Worm (Caenorhabditis elegans) whole organism, L4 larva: ENCODE results near the gene R11D1.1.

Experiments used
- F26F4.8 ChIP-seq: fragments of 200-800 bp; sonication (Bioruptor generic); conservative IDR thresholded peaks from 2 replicates; pipeline ENCODE4 v1.3.6; 2022; ENCODE audit warnings: missing genetic modification characterization, missing compliant biosample characterization
- F37D6.2 ChIP-seq: sonication (generic microtip); optimal IDR thresholded peaks from 2 replicates; lab custom pipeline; 2016; ENCODE audit warnings: mild to moderate bottlenecking, missing genetic modification characterization, missing compliant biosample characterization
- F44E2.7 ChIP-seq: fragments of 200-800 bp; sonication (Bioruptor generic); IDR thresholded peaks from 2 replicates; pipeline ENCODE4 v2.1.2; 2022; ENCODE audit warnings: missing genetic modification characterization, missing compliant biosample characterization
- T26A8.4 ChIP-seq: fragments of 200-800 bp; sonication (Bioruptor generic); IDR thresholded peaks from 2 replicates; pipeline ENCODE4 v1.3.6; 2022; ENCODE audit warnings: missing genetic modification characterization, missing compliant biosample characterization
- Y5F2A.4 ChIP-seq: fragments of 200-800 bp; sonication (Bioruptor generic); optimal IDR thresholded peaks from 2 replicates; lab custom pipeline; 2018; ENCODE audit warnings: mild to moderate bottlenecking, missing genetic modification characterization, missing compliant biosample characterization
- Y75B8A.6 ChIP-seq: fragments of 200-800 bp; sonication (Bioruptor generic); IDR thresholded peaks from 2 replicates; pipeline ENCODE4 v1.3.6; 2022; ENCODE audit warnings: missing genetic modification reagents, missing genetic modification characterization, missing compliant biosample characterization
- ZK546.5 ChIP-seq, 2 experiments: sonication (generic microtip); optimal IDR thresholded peaks; 2 replicates each; lab custom pipeline; 2017; ENCODE audit warnings: missing biosample characterization in 2 of 2, missing genetic modification characterization in 2 of 2
- aha-1 ChIP-seq: fragments of 150-350 bp; peaks from one replicate; lab custom pipeline; 2014; ENCODE audit warnings: missing biosample characterization, missing genetic modification characterization
- aly-2 ChIP-seq: sonication (generic microtip); optimal IDR thresholded peaks from 2 replicates; lab custom pipeline; 2018; ENCODE audit warnings: missing biosample characterization, missing genetic modification characterization
- ama-1 ChIP-seq: fragments of 150-350 bp; optimal IDR thresholded peaks from 2 replicates; lab custom pipeline; 2014; ENCODE audit warnings: inconsistent platforms, mixed read lengths
- arid-1 ChIP-seq: fragments of 200-800 bp; sonication (Bioruptor generic); conservative IDR thresholded peaks from 2 replicates; pipeline ENCODE4 v1.3.6; 2022; ENCODE audit warnings: missing genetic modification reagents, missing genetic modification characterization, missing compliant biosample characterization
- attf-4 ChIP-seq: sonication (generic microtip); optimal IDR thresholded peaks from 3 replicates; lab custom pipeline; 2017; ENCODE audit warnings: missing biosample characterization, missing genetic modification characterization
- ceh-20 ChIP-seq: fragments of 200-800 bp; sonication (Bioruptor generic); IDR thresholded peaks from 2 replicates; pipeline ENCODE4 v1.3.6; 2022; ENCODE audit warnings: missing genetic modification reagents, missing genetic modification characterization, missing compliant biosample characterization
- ctbp-1 ChIP-seq: fragments of 200-800 bp; sonication (Bioruptor generic); IDR thresholded peaks from 2 replicates; pipeline ENCODE4 v1.3.6; 2022; ENCODE audit warnings: missing genetic modification reagents, missing genetic modification characterization, missing compliant biosample characterization
- dmd-6 ChIP-seq: fragments of 200-800 bp; sonication (Bioruptor generic); IDR thresholded peaks from 2 replicates; pipeline ENCODE4 v1.3.6; 2022; ENCODE audit warnings: missing genetic modification reagents, missing genetic modification characterization, missing compliant biosample characterization
- duxl-1 ChIP-seq: sonication (generic microtip); optimal IDR thresholded peaks from 2 replicates; lab custom pipeline; 2016; ENCODE audit warnings: mild to moderate bottlenecking, missing genetic modification characterization, moderate library complexity, missing compliant biosample characterization; ENCODE audit not compliant: poor library complexity
- dve-1 ChIP-seq: sonication (generic microtip); optimal IDR thresholded peaks from 2 replicates; lab custom pipeline; 2017; ENCODE audit warnings: antibody characterized with exemption, mild to moderate bottlenecking, missing genetic modification characterization, missing compliant biosample characterization; ENCODE audit not compliant: insufficient read depth
- egl-27 ChIP-seq: sonication (generic microtip); optimal IDR thresholded peaks from 3 replicates; lab custom pipeline; 2017; ENCODE audit warnings: missing biosample characterization, missing genetic modification reagents, missing genetic modification characterization
- egl-43 ChIP-seq: fragments of 200-800 bp; sonication (Bioruptor generic); IDR thresholded peaks from 2 replicates; pipeline ENCODE4 v1.3.6; 2022; ENCODE audit warnings: missing genetic modification reagents, missing genetic modification characterization, missing compliant biosample characterization
- fos-1 ChIP-seq: fragments of 150-350 bp; optimal IDR thresholded peaks from 2 replicates; lab custom pipeline; 2014; ENCODE audit warnings: missing biosample characterization, missing genetic modification characterization
- hlh-11 ChIP-seq: fragments of 200-800 bp; sonication (Bioruptor generic); optimal IDR thresholded peaks from 2 replicates; lab custom pipeline; 2018; ENCODE audit warnings: mild to moderate bottlenecking, missing genetic modification characterization, missing compliant biosample characterization
- hlh-30 ChIP-seq: sonication (generic microtip); optimal IDR thresholded peaks from 2 replicates; lab custom pipeline; 2017; ENCODE audit warnings: antibody characterized with exemption, mild to moderate bottlenecking, missing genetic modification characterization, missing compliant biosample characterization; ENCODE audit not compliant: insufficient read depth
- hmg-1.1 ChIP-seq: fragments of 200-800 bp; sonication (Bioruptor generic); IDR thresholded peaks from 2 replicates; pipeline ENCODE4 v1.3.6; 2022; ENCODE audit warnings: missing genetic modification reagents, missing genetic modification characterization, missing compliant biosample characterization
- lim-7 ChIP-seq: fragments of 200-800 bp; sonication (Bioruptor generic); IDR thresholded peaks from 2 replicates; pipeline ENCODE4 v1.3.6; 2022; ENCODE audit warnings: missing genetic modification characterization, missing compliant biosample characterization
- lin-39 ChIP-seq: fragments of 150-350 bp; optimal IDR thresholded peaks from 2 replicates; lab custom pipeline; 2014; ENCODE audit warnings: missing biosample characterization, missing genetic modification reagents, missing genetic modification characterization
- lir-3 ChIP-seq: sonication (generic microtip); optimal IDR thresholded peaks from 2 replicates; lab custom pipeline; 2016; ENCODE audit warnings: mild to moderate bottlenecking, missing genetic modification characterization, missing compliant biosample characterization
- madf-5 ChIP-seq, 2 experiments: fragments of 200-800 bp; sonication (Bioruptor generic); IDR thresholded peaks; 2 replicates each; pipeline ENCODE4 v1.3.6; 2022; ENCODE audit warnings: missing compliant biosample characterization in 2 of 2, missing genetic modification characterization in 2 of 2
- mdt-29 ChIP-seq: fragments of 200-800 bp; sonication (Bioruptor generic); IDR thresholded peaks from 2 replicates; pipeline ENCODE4 v1.3.6; 2022; ENCODE audit warnings: missing genetic modification reagents, missing genetic modification characterization, missing compliant biosample characterization
- mep-1 ChIP-seq: fragments of 150-350 bp; sonication (generic microtip); optimal IDR thresholded peaks from 3 replicates; lab custom pipeline; 2014; ENCODE audit warnings: missing biosample characterization, missing genetic modification characterization
- mes-2 ChIP-seq: sonication (generic microtip); optimal IDR thresholded peaks from 2 replicates; lab custom pipeline; 2016; ENCODE audit warnings: missing genotype, mild to moderate bottlenecking, missing genetic modification characterization, missing compliant biosample characterization; ENCODE audit not compliant: poor library complexity, severe bottlenecking
- mxl-2 ChIP-seq: fragments of 200-800 bp; sonication (Bioruptor generic); conservative IDR thresholded peaks from 2 replicates; pipeline ENCODE4 v1.3.6; 2022; ENCODE audit warnings: missing genetic modification reagents, missing genetic modification characterization, missing compliant biosample characterization
- nhr-10 ChIP-seq: fragments of 150-350 bp; optimal IDR thresholded peaks from 2 replicates; lab custom pipeline; 2014; ENCODE audit warnings: missing biosample characterization, missing genetic modification characterization
- nhr-102 ChIP-seq: sonication (generic microtip); optimal IDR thresholded peaks from 2 replicates; lab custom pipeline; 2016; ENCODE audit warnings: mild to moderate bottlenecking, missing genetic modification characterization, moderate library complexity, missing compliant biosample characterization
- nhr-11 ChIP-seq: fragments of 150-350 bp; optimal IDR thresholded peaks from 2 replicates; lab custom pipeline; 2014; ENCODE audit warnings: missing biosample characterization, missing genetic modification characterization
- nhr-28 ChIP-seq: fragments of 150-350 bp; optimal IDR thresholded peaks from 2 replicates; lab custom pipeline; 2014; ENCODE audit warnings: missing biosample characterization, missing genetic modification characterization
- nhr-48 ChIP-seq: sonication (generic microtip); optimal IDR thresholded peaks from 2 replicates; lab custom pipeline; 2016; ENCODE audit warnings: mild to moderate bottlenecking, missing genetic modification characterization, missing compliant biosample characterization
- nhr-6 ChIP-seq: fragments of 150-350 bp; optimal IDR thresholded peaks from 2 replicates; lab custom pipeline; 2014; ENCODE audit warnings: missing biosample characterization, missing genetic modification characterization
- pha-4 ChIP-seq, 2 experiments: fragments of 150-350 bp in 1 of 2; fragments of 200-800 bp in 1 of 2; sonication (Bioruptor generic) in 1 of 2; IDR thresholded peaks in 1 of 2; optimal IDR thresholded peaks in 1 of 2; 2 replicates each; pipeline versions ENCODE4 v1.3.6 to Lab custom; 2014 to 2022; ENCODE audit warnings: missing genetic modification characterization in 2 of 2, missing genetic modification reagents in 2 of 2, missing biosample characterization in 1 of 2, missing compliant biosample characterization in 1 of 2
- rbr-2 ChIP-seq: sonication (generic microtip); optimal IDR thresholded peaks from 2 replicates; lab custom pipeline; 2016; ENCODE audit warnings: missing genotype, missing genetic modification characterization, missing compliant biosample characterization
- saeg-2 ChIP-seq: fragments of 200-800 bp; sonication (Bioruptor generic); IDR thresholded peaks from 2 replicates; pipeline ENCODE4 v1.3.6; 2022; ENCODE audit warnings: missing genetic modification reagents, missing genetic modification characterization, missing compliant biosample characterization
- skn-1 ChIP-seq: fragments of 150-350 bp; optimal IDR thresholded peaks from 2 replicates; lab custom pipeline; 2014; ENCODE audit warnings: missing biosample characterization, missing genetic modification characterization
- snpc-1.2 ChIP-seq: fragments of 200-800 bp; sonication (Bioruptor generic); IDR thresholded peaks from 2 replicates; pipeline ENCODE4 v1.3.6; 2022; ENCODE audit warnings: missing genetic modification reagents, missing genetic modification characterization, missing compliant biosample characterization
- spr-3 ChIP-seq: fragments of 200-800 bp; sonication (Bioruptor generic); optimal IDR thresholded peaks from 2 replicates; lab custom pipeline; 2018; ENCODE audit warnings: mild to moderate bottlenecking, missing genetic modification characterization, missing compliant biosample characterization
- tra-1 ChIP-seq: fragments of 200-800 bp; sonication (Bioruptor generic); IDR thresholded peaks from 2 replicates; pipeline ENCODE4 v1.3.6; 2022; ENCODE audit warnings: missing genetic modification reagents, missing genetic modification characterization, missing compliant biosample characterization
- unc-130 ChIP-seq: sonication (generic microtip); optimal IDR thresholded peaks from 2 replicates; lab custom pipeline; 2016; ENCODE audit warnings: missing genetic modification reagents, missing genetic modification characterization, missing compliant biosample characterization
- unc-39 ChIP-seq: sonication (generic microtip); optimal IDR thresholded peaks from 2 replicates; lab custom pipeline; 2017; ENCODE audit warnings: missing biosample characterization, missing genetic modification characterization
- unc-62 ChIP-seq, 3 experiments: fragments of 150-350 bp in 1 of 3; sonication (generic microtip); optimal IDR thresholded peaks in 2 of 3; peaks in 1 of 3; 1 replicate in 1 of 3; 2 replicates in 2 of 3; lab custom pipeline; 2014 to 2017; ENCODE audit warnings: missing biosample characterization in 3 of 3, missing genetic modification characterization in 3 of 3, missing genetic modification reagents in 3 of 3, missing genotype in 1 of 3
- vab-7 ChIP-seq: fragments of 200-800 bp; sonication (Bioruptor generic); IDR thresholded peaks from 2 replicates; pipeline ENCODE4 v1.3.6; 2022; ENCODE audit warnings: missing genetic modification reagents, missing genetic modification characterization, missing compliant biosample characterization
- zag-1 ChIP-seq: fragments of 150-350 bp; optimal IDR thresholded peaks from 2 replicates; lab custom pipeline; 2014; ENCODE audit warnings: missing biosample characterization, missing genetic modification characterization
- zip-11 ChIP-seq: fragments of 200-800 bp; sonication (Bioruptor generic); IDR thresholded peaks from 2 replicates; pipeline ENCODE4 v1.3.6; 2022; ENCODE audit warnings: missing genetic modification characterization, missing compliant biosample characterization

The R11D1.1 gene

ce11 chrV:12733465-12734248 lies 29.5 kb downstream of the R11D1.1 start, which contains the start of the genes dhs-21 and xbx-9 (continued):
- no peak for TF ChIP-seq Y75B8A.6 (GFP tag; lab: Robert Waterston, UW)
- no peak for TF ChIP-seq skn-1 (tag; lab: Kevin White, UChicago)
- no peak for TF ChIP-seq lir-3
- no peak for TF ChIP-seq snpc-1.2 (GFP tag; lab: Robert Waterston, UW)
- TF ChIP-seq attf-4 (tag; lab: Kevin White, UChicago): no peak
- no peak for TF ChIP-seq lim-7 (GFP tag; lab: Robert Waterston, UW)
- TF ChIP-seq nhr-11 (tag; lab: Kevin White, UChicago): no peak
- no peak for TF ChIP-seq zip-11
- TF ChIP-seq aha-1: no peak
- peak; percentile 53 for TF ChIP-seq dmd-6 (GFP tag; lab: Robert Waterston, UW)
- TF ChIP-seq unc-39 (tag; lab: Kevin White, UChicago): no peak
- TF ChIP-seq vab-7 (GFP tag; lab: Robert Waterston, UW): no peak
- TF ChIP-seq nhr-102: no peak
- peak; percentile 92 for TF ChIP-seq nhr-28 (tag; lab: Kevin White, UChicago)
- TF ChIP-seq tra-1 (GFP tag; lab: Robert Waterston, UW): no peak
- TF ChIP-seq spr-3 (GFP tag; lab: Kevin White, UChicago): no peak
- TF ChIP-seq F26F4.8 (GFP tag; lab: Robert Waterston, UW): no peak
- peak; percentile 54 for TF ChIP-seq hlh-11 (tag; lab: Kevin White, UChicago)
- no peak for TF ChIP-seq mep-1 (tag; lab: Kevin White, UChicago)
- no peak for TF ChIP-seq pha-4 (GFP tag; IDR thresholded peaks at IDR 0.05; lab: Robert Waterston, UW)
- TF ChIP-seq pha-4 (tag; optimal IDR thresholded peaks at IDR 0.05; lab: Kevin White, UChicago): no peak
- no peak for TF ChIP-seq fos-1
- no peak for TF ChIP-seq ceh-20
- TF ChIP-seq unc-62 (GFP tag; optimal IDR thresholded peaks at IDR 0.05 in 1 of 2; lab: Kevin White, UChicago): peak in 1 of 2 experiments; percentile 95
- no peak for TF ChIP-seq unc-62 (tag; optimal IDR thresholded peaks at IDR 0.05; lab: Kevin White, UChicago)
- TF ChIP-seq ctbp-1 (GFP tag; lab: Robert Waterston, UW): no peak
- no peak for TF ChIP-seq F44E2.7 (GFP tag; lab: Robert Waterston, UW)
- no peak for TF ChIP-seq hmg-1.1 (GFP tag; lab: Robert Waterston, UW)
- TF ChIP-seq rbr-2 (tag; lab: Kevin White, UChicago): no peak
- TF ChIP-seq lin-39 (tag; lab: Kevin White, UChicago): no peak
- no peak for TF ChIP-seq ama-1 (lab: Kevin White, UChicago)
- no peak for TF ChIP-seq egl-27
- peak; percentile 62 for TF ChIP-seq nhr-6
- TF ChIP-seq egl-43 (GFP tag; lab: Robert Waterston, UW): no peak
- TF ChIP-seq hlh-30 (tag; lab: Kevin White, UChicago): peak; percentile 65
- no peak for TF ChIP-seq unc-130
- TF ChIP-seq mxl-2 (GFP tag; lab: Robert Waterston, UW): no peak
- no peak for TF ChIP-seq arid-1 (GFP tag; lab: Robert Waterston, UW)
- TF ChIP-seq madf-5 (GFP tag; IDR thresholded peaks at IDR 0.05; lab: Robert Waterston, UW): no peak
- peak; percentile 30 for TF ChIP-seq nhr-10 (tag; lab: Kevin White, UChicago)
- no peak for TF ChIP-seq mdt-29 (GFP tag; lab: Robert Waterston, UW)
- TF ChIP-seq saeg-2 (GFP tag; lab: Robert Waterston, UW): no peak
- no peak for TF ChIP-seq aly-2
- TF ChIP-seq mes-2 (tag; lab: Kevin White, UChicago): peak; percentile 19
- peak; percentile 64 for TF ChIP-seq dve-1 (tag; lab: Kevin White, UChicago)
- no peak for TF ChIP-seq F37D6.2 (tag; lab: Kevin White, UChicago)
- no peak for TF ChIP-seq zag-1 (tag; lab: Kevin White, UChicago)
- TF ChIP-seq nhr-48 (tag; lab: Kevin White, UChicago): no peak
- no peak for TF ChIP-seq ZK546.5 (tag; optimal IDR thresholded peaks at IDR 0.05; lab: Kevin White, UChicago)
- no peak for TF ChIP-seq T26A8.4 (GFP tag; lab: Robert Waterston, UW)
- no peak for TF ChIP-seq duxl-1
- TF ChIP-seq Y5F2A.4: no peak
